Worm (Caenorhabditis elegans) whole organism, midembryonic: ENCODE measurements around the gene citk-1.

Experiments used
- cog-1 ChIP-seq: sonication (generic microtip); optimal IDR thresholded peaks from 2 replicates; lab custom pipeline; 2016; ENCODE audit warnings: missing genetic modification characterization, missing compliant biosample characterization
- klf-2 ChIP-seq: fragments of 200-800 bp; sonication (Bioruptor generic); conservative IDR thresholded peaks from 2 replicates; pipeline ENCODE4 v1.3.6; 2022; ENCODE audit warnings: missing genetic modification reagents, missing genetic modification characterization, missing compliant biosample characterization
- ztf-29 ChIP-seq: fragments of 200-800 bp; sonication (Bioruptor generic); IDR thresholded peaks from 2 replicates; pipeline ENCODE4 v1.3.6; 2022; ENCODE audit warnings: missing genetic modification reagents, missing genetic modification characterization, missing compliant biosample characterization

ce11 chrII:13879589-13879988 lies 29.1 kb upstream of the citk-1 start:
- TF ChIP-seq cog-1 (tag; lab: Kevin White, UChicago): no peak
- TF ChIP-seq klf-2 (GFP tag; lab: Robert Waterston, UW): no peak
- TF ChIP-seq ztf-29 (GFP tag; lab: Robert Waterston, UW): no peak
